Worm (Caenorhabditis elegans) whole organism, mixed stage, embryonic: Measurements from ENCODE around the gene F11E6.10.
A peak's percentile ranks its signal among the peaks of the same experiment; 100 is the strongest.

Experiments used
- M03D4.4 ChIP-seq: sonication (generic microtip); optimal IDR thresholded peaks from 2 replicates; lab custom pipeline; 2017; ENCODE audit warnings: mild to moderate bottlenecking, missing genetic modification characterization, missing compliant biosample characterization
- bed-3 ChIP-seq: fragments of 200-800 bp; sonication (Bioruptor generic); optimal IDR thresholded peaks from 3 replicates; lab custom pipeline; 2018; ENCODE audit warnings: mild to moderate bottlenecking, missing genetic modification characterization, moderate library complexity, missing compliant biosample characterization
- blmp-1 ChIP-seq: fragments of 150-350 bp; optimal IDR thresholded peaks from 2 replicates; lab custom pipeline; 2014; ENCODE audit warnings: missing biosample characterization, missing genetic modification characterization
- ceh-39 ChIP-seq: fragments of 150-350 bp; optimal IDR thresholded peaks from 2 replicates; lab custom pipeline; 2014; ENCODE audit warnings: missing biosample characterization, missing genetic modification characterization
- ceh-43 ChIP-seq: fragments of 200-800 bp; sonication (Bioruptor generic); optimal IDR thresholded peaks from 2 replicates; lab custom pipeline; 2018; ENCODE audit warnings: mild to moderate bottlenecking, missing genetic modification characterization, moderate library complexity, missing compliant biosample characterization
- ceh-83 ChIP-seq: fragments of 200-800 bp; sonication (Bioruptor generic); optimal IDR thresholded peaks from 2 replicates; lab custom pipeline; 2018; ENCODE audit warnings: mild to moderate bottlenecking, missing genetic modification characterization, missing compliant biosample characterization
- ces-1 ChIP-seq: fragments of 150-350 bp; optimal IDR thresholded peaks from 2 replicates; lab custom pipeline; 2014; ENCODE audit warnings: missing biosample characterization, missing genetic modification reagents, missing genetic modification characterization
- cnd-1 ChIP-seq: fragments of 200-800 bp; sonication (Bioruptor generic); optimal IDR thresholded peaks from 2 replicates; lab custom pipeline; 2018; ENCODE audit warnings: mild to moderate bottlenecking, missing genetic modification characterization, missing compliant biosample characterization
- drap-1 ChIP-seq: fragments of 200-800 bp; sonication (Bioruptor generic); optimal IDR thresholded peaks from 3 replicates; lab custom pipeline; 2018; ENCODE audit warnings: mild to moderate bottlenecking, missing genetic modification characterization, missing compliant biosample characterization
- elt-1 ChIP-seq: sonication (generic microtip); optimal IDR thresholded peaks from 2 replicates; lab custom pipeline; 2017; ENCODE audit warnings: missing genetic modification characterization, mild to moderate bottlenecking, missing compliant biosample characterization, antibody characterized with exemption, moderate library complexity, borderline replicate concordance; ENCODE audit not compliant: insufficient read depth
- elt-3 ChIP-seq: fragments of 150-350 bp; optimal IDR thresholded peaks from 2 replicates; lab custom pipeline; 2014; ENCODE audit warnings: missing biosample characterization, missing genetic modification characterization
- flh-1 ChIP-seq: fragments of 200-800 bp; sonication (Bioruptor generic); optimal IDR thresholded peaks from 2 replicates; lab custom pipeline; 2018; ENCODE audit warnings: mild to moderate bottlenecking, missing genetic modification characterization, moderate library complexity, missing compliant biosample characterization
- ham-2 ChIP-seq: fragments of 200-800 bp; sonication (Bioruptor generic); optimal IDR thresholded peaks from 2 replicates; lab custom pipeline; 2018; ENCODE audit warnings: mild to moderate bottlenecking, missing genetic modification characterization, missing compliant biosample characterization
- hlh-1 ChIP-seq: fragments of 150-350 bp; optimal IDR thresholded peaks from 2 replicates; lab custom pipeline; 2014; ENCODE audit warnings: missing biosample characterization, missing genetic modification reagents, missing genetic modification characterization
- lin-13 ChIP-seq: fragments of 150-350 bp; optimal IDR thresholded peaks from 2 replicates; lab custom pipeline; 2014; ENCODE audit warnings: missing biosample characterization, missing genetic modification characterization
- lin-32 ChIP-seq: fragments of 200-800 bp; sonication (Bioruptor generic); optimal IDR thresholded peaks from 2 replicates; lab custom pipeline; 2018; ENCODE audit warnings: mild to moderate bottlenecking, missing genetic modification characterization, missing compliant biosample characterization
- lsy-2 ChIP-seq: fragments of 150-350 bp; optimal IDR thresholded peaks from 2 replicates; lab custom pipeline; 2014; ENCODE audit warnings: missing biosample characterization, missing genetic modification characterization
- mab-5 ChIP-seq: fragments of 150-350 bp; optimal IDR thresholded peaks from 2 replicates; lab custom pipeline; 2014; ENCODE audit warnings: missing biosample characterization, missing genetic modification characterization
- mep-1 ChIP-seq: fragments of 150-350 bp; optimal IDR thresholded peaks from 2 replicates; lab custom pipeline; 2017; ENCODE audit warnings: missing biosample characterization, missing genetic modification reagents, missing genetic modification characterization, inconsistent platforms
- mls-2 ChIP-seq: sonication (generic microtip); optimal IDR thresholded peaks from 2 replicates; lab custom pipeline; 2016; ENCODE audit warnings: mild to moderate bottlenecking, missing genetic modification characterization, moderate library complexity, missing compliant biosample characterization
- nhr-12 ChIP-seq: fragments of 150-350 bp; optimal IDR thresholded peaks from 2 replicates; lab custom pipeline; 2014; ENCODE audit warnings: missing biosample characterization, missing genetic modification characterization
- nhr-2 ChIP-seq: fragments of 150-350 bp; optimal IDR thresholded peaks from 2 replicates; lab custom pipeline; 2014; ENCODE audit warnings: missing biosample characterization, missing genetic modification characterization
- nhr-237 ChIP-seq: fragments of 150-350 bp; optimal IDR thresholded peaks from 2 replicates; lab custom pipeline; 2014; ENCODE audit warnings: missing biosample characterization, missing genetic modification characterization
- nhr-28 ChIP-seq: fragments of 150-350 bp; optimal IDR thresholded peaks from 2 replicates; lab custom pipeline; 2014; ENCODE audit warnings: missing biosample characterization, missing genetic modification characterization
- nhr-76 ChIP-seq: sonication (generic microtip); optimal IDR thresholded peaks from 2 replicates; lab custom pipeline; 2017; ENCODE audit warnings: missing biosample characterization, missing genetic modification characterization
- pha-4 ChIP-seq: fragments of 150-350 bp; optimal IDR thresholded peaks from 2 replicates; lab custom pipeline; 2018; ENCODE audit warnings: missing biosample characterization, missing genetic modification reagents, missing genetic modification characterization
- sem-2 ChIP-seq: fragments of 200-800 bp; sonication (Bioruptor generic); optimal IDR thresholded peaks from 2 replicates; lab custom pipeline; 2018; ENCODE audit warnings: mild to moderate bottlenecking, missing genetic modification characterization, missing compliant biosample characterization
- snpc-4 ChIP-seq: fragments of 150-350 bp; optimal IDR thresholded peaks from 2 replicates; lab custom pipeline; 2014; ENCODE audit warnings: missing biosample characterization, missing genetic modification characterization
- tbx-8 ChIP-seq: fragments of 200-800 bp; sonication (Bioruptor generic); optimal IDR thresholded peaks from 2 replicates; lab custom pipeline; 2018; ENCODE audit warnings: mild to moderate bottlenecking, missing genetic modification characterization, moderate library complexity, missing compliant biosample characterization
- unc-120 ChIP-seq: sonication (generic microtip); optimal IDR thresholded peaks from 2 replicates; lab custom pipeline; 2017; ENCODE audit warnings: missing genetic modification characterization, missing compliant biosample characterization; ENCODE audit not compliant: poor library complexity, severe bottlenecking
- unc-39 ChIP-seq: fragments of 150-350 bp; optimal IDR thresholded peaks from 2 replicates; lab custom pipeline; 2014; ENCODE audit warnings: missing biosample characterization, missing genetic modification characterization
- unc-62 ChIP-seq: fragments of 150-350 bp; optimal IDR thresholded peaks from 2 replicates; lab custom pipeline; 2014; ENCODE audit warnings: missing biosample characterization, missing genetic modification reagents, missing genetic modification characterization
- zip-8 ChIP-seq: fragments of 150-350 bp; optimal IDR thresholded peaks from 2 replicates; lab custom pipeline; 2014; ENCODE audit warnings: missing biosample characterization, missing genetic modification characterization

The F11E6.10 gene

DNA sequence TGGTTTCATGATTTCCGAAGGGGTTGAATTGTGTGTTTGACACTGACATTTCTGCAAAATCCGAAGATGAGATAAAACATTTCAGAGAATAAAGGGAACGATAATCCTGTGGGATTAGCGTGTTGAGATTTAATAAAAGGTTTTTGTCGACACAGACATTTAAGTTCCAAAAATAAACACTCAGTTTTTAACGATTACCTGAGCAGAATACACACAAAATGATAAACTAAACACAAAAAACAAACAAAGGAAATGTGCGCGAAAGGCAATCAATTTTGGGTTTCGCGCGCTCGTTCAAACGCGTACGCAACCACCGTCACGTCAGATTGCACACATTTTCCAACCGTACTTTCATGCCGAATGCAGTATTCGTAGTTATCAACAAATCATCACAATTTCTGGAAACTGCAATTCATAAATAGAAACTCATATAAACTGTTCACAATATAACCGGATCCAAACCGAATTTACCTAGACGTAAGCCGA, 1.7 kb downstream of the F11E6.10 start, which contains the start of gene rif-1.1:
Gene rif-1.1, minus strand, starts transcription at position 51 of the 486 bp plus-strand sequence.
- TF ChIP-seq lsy-2 (peak; percentile 82), elt-3 (tag; lab: Kevin White, UChicago) (no peak), ces-1 (GFP tag; lab: Kevin White, UChicago) (peak; percentile 6), unc-39 (tag; lab: Kevin White, UChicago) (no peak), drap-1 (peak; percentile 24), M03D4.4 (tag; lab: Kevin White, UChicago) (no peak), nhr-237 (no peak), pha-4 (tag; lab: Kevin White, UChicago) (peak; percentile 10), mls-2 (tag; lab: Kevin White, UChicago) (peak; percentile 29), mep-1 (peak; percentile 11), unc-62 (GFP tag; lab: Kevin White, UChicago) (no peak), lin-32 (no peak), nhr-76 (no peak)

- no peak for TF ChIP-seq lsy-2
- no peak for TF ChIP-seq bed-3 (GFP tag; lab: Kevin White, UChicago)
- no peak for TF ChIP-seq ceh-43
- no peak for TF ChIP-seq nhr-76
- TF ChIP-seq pha-4 (tag; lab: Kevin White, UChicago), result no peak
- no peak for TF ChIP-seq ceh-39 (tag; lab: Kevin White, UChicago)
- TF ChIP-seq nhr-237, result no peak
- no peak for TF ChIP-seq ceh-83
- TF ChIP-seq zip-8, result no peak
- no peak for TF ChIP-seq sem-2
- TF ChIP-seq drap-1, result no peak
- TF ChIP-seq cnd-1 (tag; lab: Kevin White, UChicago), result no peak
- TF ChIP-seq hlh-1 (tag; lab: Kevin White, UChicago), result no peak
- no peak for TF ChIP-seq unc-39 (tag; lab: Kevin White, UChicago)
- TF ChIP-seq nhr-2, result no peak
- TF ChIP-seq elt-1, result no peak
- no peak for TF ChIP-seq nhr-28
- no peak for TF ChIP-seq M03D4.4 (tag; lab: Kevin White, UChicago)
- no peak for TF ChIP-seq blmp-1 (tag; lab: Kevin White, UChicago)
- TF ChIP-seq mab-5 (tag; lab: Kevin White, UChicago), result no peak
- TF ChIP-seq, all 35 proteins: peak for 0
Measured at ce11 chrIV:17453996-17454395, 9.0 kb downstream of the F11E6.10 start.

DNA sequence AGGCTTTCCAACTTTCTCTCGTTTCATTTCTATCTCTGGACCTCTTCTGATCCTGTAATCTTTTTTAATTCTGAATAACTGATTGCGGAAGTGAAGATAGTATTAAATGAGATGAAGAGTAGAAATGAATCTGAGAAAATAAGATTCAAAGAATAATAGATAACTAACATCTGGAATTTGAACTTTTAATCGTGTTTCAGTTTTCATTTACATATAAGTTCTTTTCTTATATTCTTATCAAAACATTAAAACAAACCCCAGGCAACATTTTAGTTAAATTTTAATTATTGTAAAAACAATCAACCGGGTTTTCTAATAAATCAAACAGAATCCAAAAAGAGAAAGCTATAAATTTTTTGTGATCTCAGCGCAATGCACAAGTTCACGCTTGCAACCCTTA, 9.8 kb downstream of the F11E6.10 start:
- TF ChIP-seq ham-2 (GFP tag; lab: Kevin White, UChicago) (peak; percentile 37), blmp-1 (tag; lab: Kevin White, UChicago) (peak; percentile 1), pha-4 (tag; lab: Kevin White, UChicago) (no peak)
- TF ChIP-seq, all 35 proteins: peak for 2

DNA sequence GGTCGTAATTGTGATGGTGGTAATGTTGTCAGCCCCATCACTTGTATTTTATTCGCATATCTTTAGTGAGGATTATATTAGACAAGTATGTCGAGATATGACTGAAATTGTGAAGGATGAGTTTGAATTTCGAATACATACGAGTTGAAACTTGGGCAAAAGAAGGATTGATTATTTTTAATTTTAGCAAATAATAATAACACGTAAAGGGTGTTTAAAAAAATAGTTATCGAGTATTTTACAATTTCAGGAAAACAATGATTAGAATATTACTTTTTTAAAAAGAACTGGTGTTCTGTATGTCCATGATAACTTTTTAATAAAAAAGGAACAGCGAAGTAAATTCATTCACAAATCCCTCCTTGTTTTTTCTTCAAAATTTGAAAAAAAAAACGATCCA, 12.5 kb downstream of the F11E6.10 start, which contains the start of gene F11E6.8:
Gene F11E6.8, minus strand, starts transcription at position 101 of the 400 bp plus-strand sequence.
- no peak for TF ChIP-seq cnd-1 (tag; lab: Kevin White, UChicago)

DNA sequence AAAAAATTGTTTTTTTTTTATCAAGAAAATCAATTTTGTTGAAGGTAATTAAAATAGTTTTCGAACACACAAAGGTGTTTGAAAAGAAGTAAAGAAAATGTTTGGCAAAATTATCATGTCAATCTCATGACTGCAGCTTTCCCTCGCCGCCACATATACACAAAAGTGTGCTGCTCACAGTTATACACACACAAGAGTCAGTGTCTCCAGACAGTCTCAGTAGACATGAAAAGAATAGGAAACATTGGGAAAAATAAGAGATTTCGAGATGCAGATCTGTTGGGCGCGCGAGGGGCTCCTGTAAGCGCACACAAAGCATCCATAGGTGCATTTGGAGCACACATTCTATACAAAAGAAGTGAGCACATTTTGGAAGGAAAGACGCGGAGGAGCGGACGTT, 14.6 kb downstream of the F11E6.10 start:
- TF ChIP-seq nhr-12 (tag; lab: Kevin White, UChicago), result no peak
- TF ChIP-seq nhr-76, result no peak
- no peak for TF ChIP-seq snpc-4
- TF ChIP-seq unc-120 (tag; lab: Kevin White, UChicago), result no peak
- TF ChIP-seq mab-5 (tag; lab: Kevin White, UChicago), result no peak
- no peak for TF ChIP-seq flh-1 (GFP tag; lab: Kevin White, UChicago)
- no peak for TF ChIP-seq ceh-43
- no peak for TF ChIP-seq ceh-83
- TF ChIP-seq lin-13 (tag; lab: Kevin White, UChicago), result no peak
- no peak for TF ChIP-seq cnd-1 (tag; lab: Kevin White, UChicago)
- no peak for TF ChIP-seq drap-1
- TF ChIP-seq mls-2 (tag; lab: Kevin White, UChicago), result no peak
- TF ChIP-seq pha-4 (tag; lab: Kevin White, UChicago), result no peak
- TF ChIP-seq blmp-1 (tag; lab: Kevin White, UChicago), result no peak
- no peak for TF ChIP-seq ham-2 (GFP tag; lab: Kevin White, UChicago)
- TF ChIP-seq bed-3 (GFP tag; lab: Kevin White, UChicago), result no peak
- TF ChIP-seq hlh-1 (tag; lab: Kevin White, UChicago), result no peak
- TF ChIP-seq lin-32, result no peak
- no peak for TF ChIP-seq tbx-8 (GFP tag; lab: Kevin White, UChicago)
- TF ChIP-seq unc-62 (GFP tag; lab: Kevin White, UChicago), result no peak
